Fruit fly (Drosophila melanogaster): Measurements from ENCODE around the gene CG17806.

Gene CG17806

DNA sequence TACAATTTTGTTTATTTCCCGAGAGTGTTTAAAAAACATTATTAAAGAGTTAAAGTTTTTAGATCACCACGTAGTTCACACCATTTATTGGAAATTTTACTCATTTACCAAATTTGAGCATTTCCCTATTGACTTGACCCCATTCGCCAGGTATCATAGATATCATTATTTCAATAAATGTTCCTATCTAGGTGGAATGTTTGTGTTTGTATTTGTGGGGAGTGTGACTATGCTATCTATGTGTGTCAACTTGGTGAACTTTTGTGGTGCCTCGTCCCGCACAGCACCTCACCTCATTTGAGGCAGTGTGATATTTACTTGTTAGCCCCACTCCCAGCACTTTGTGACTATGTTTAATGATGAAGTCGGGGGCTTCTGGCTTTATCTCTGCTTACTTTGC is 25.6 kb upstream of the CG17806 start (continued):
- TF ChIP-seq Nf-YB (GFP tag; optimal IDR thresholded peaks at IDR 0.05), result no peak
- no peak for TF ChIP-seq Spps (tag; optimal IDR thresholded peaks at IDR 0.05)
- no peak for TF ChIP-seq CG16815 (GFP tag; optimal IDR thresholded peaks at IDR 0.05)
- peak; percentile 18 for TF ChIP-seq CG8388 (GFP tag; optimal IDR thresholded peaks at IDR 0.05)
- TF ChIP-seq CG8290 (GFP tag; optimal IDR thresholded peaks at IDR 0.05), result no peak
- TF ChIP-seq CG8290 (tag; optimal IDR thresholded peaks at IDR 0.05), result peak in 1 of 2 experiments; percentile 34
- no peak for TF ChIP-seq Neu2 (GFP tag; optimal IDR thresholded peaks at IDR 0.05; ENCODE audit: borderline replicate concordance)
- no peak for TF ChIP-seq gfzf (GFP tag; optimal IDR thresholded peaks at IDR 0.05)
- TF ChIP-seq CG2678 (tag; optimal IDR thresholded peaks at IDR 0.05), result peak; percentile 49
- TF ChIP-seq nerfin-1 (tag; optimal IDR thresholded peaks at IDR 0.05), result peak; percentile 31
- TF ChIP-seq ci (GFP tag; IDR thresholded peaks at IDR 0.05), result peak; percentile 72; the same call in 2 of the 3 replicates
- TF ChIP-seq Drgx (GFP tag; IDR thresholded peaks at IDR 0.05), result no peak
- no peak for TF ChIP-seq CkIIα-i1 (GFP tag; IDR thresholded peaks at IDR 0.05)
- TF ChIP-seq CG12071 (GFP tag; optimal IDR thresholded peaks at IDR 0.05), result peak; percentile 29
- no peak for TF ChIP-seq CG13287 (GFP tag; IDR thresholded peaks at IDR 0.05; ENCODE audit: partially characterized antibody)
- no peak for TF ChIP-seq hb (GFP tag; IDR thresholded peaks at IDR 0.05; ENCODE audit: partially characterized antibody)
- peak; percentile 22; the same call in 1 of the 3 replicates for TF ChIP-seq so (GFP tag; IDR thresholded peaks at IDR 0.05)
- TF ChIP-seq CG10209 (GFP tag; optimal IDR thresholded peaks at IDR 0.05), result peak; percentile 23
- peak; percentile 11 for TF ChIP-seq CoRest (tag; optimal IDR thresholded peaks at IDR 0.05)
- TF ChIP-seq dimm (GFP tag; IDR thresholded peaks at IDR 0.05), result no peak
- peak; percentile 6 for TF ChIP-seq Sox100B (GFP tag; optimal IDR thresholded peaks at IDR 0.05)
- TF ChIP-seq Hr3 (GFP tag; optimal IDR thresholded peaks at IDR 0.05), result no peak
- peak; percentile 10 for TF ChIP-seq HHEX (GFP tag; optimal IDR thresholded peaks at IDR 0.05)
- no peak for TF ChIP-seq CG9876 (GFP tag; optimal IDR thresholded peaks at IDR 0.05)
- TF ChIP-seq p53 (GFP tag; optimal IDR thresholded peaks at IDR 0.05), result no peak
- no peak for TF ChIP-seq cg (GFP tag; optimal IDR thresholded peaks at IDR 0.05)
- TF ChIP-seq CG11723 (GFP tag; optimal IDR thresholded peaks at IDR 0.05), result peak; percentile 17
- TF ChIP-seq lab (GFP tag; optimal IDR thresholded peaks at IDR 0.05), result peak; percentile 32
- peak; percentile 66 for TF ChIP-seq wek (GFP tag; optimal IDR thresholded peaks at IDR 0.05)
- TF ChIP-seq unpg (GFP tag; optimal IDR thresholded peaks at IDR 0.05), result peak; percentile 33
- peak; percentile 10 for TF ChIP-seq CG2116 (GFP tag; optimal IDR thresholded peaks at IDR 0.05)
- TF ChIP-seq CG7271 (tag; optimal IDR thresholded peaks at IDR 0.05), result no peak
- no peak for TF ChIP-seq CG9609 (GFP tag; optimal IDR thresholded peaks at IDR 0.05)
- TF ChIP-seq Sry-β (GFP tag; optimal IDR thresholded peaks at IDR 0.05), result peak; percentile 18
- no peak for TF ChIP-seq zen2 (GFP tag; IDR thresholded peaks at IDR 0.05; ENCODE audit: partially characterized antibody)
- no peak for TF ChIP-seq B-H1 (GFP tag; IDR thresholded peaks at IDR 0.05)
- no peak for TF ChIP-seq Mad (GFP tag; optimal IDR thresholded peaks at IDR 0.05)
- TF ChIP-seq Deaf1 (tag; optimal IDR thresholded peaks at IDR 0.05), result no peak
- 0 out of 3 replicates have a peak, but pooled peaks have one; percentile 26 for TF ChIP-seq H15 (GFP tag; IDR thresholded peaks at IDR 0.05)
- TF ChIP-seq CG12299 (tag; optimal IDR thresholded peaks at IDR 0.05), result peak; percentile 13
- TF ChIP-seq otp (GFP tag; IDR thresholded peaks at IDR 0.05), result 0 out of 3 replicates have a peak, but pooled peaks have one; percentile 5
- TF ChIP-seq CG16779 (GFP tag; IDR thresholded peaks at IDR 0.05), result no peak
- TF ChIP-seq nmo (GFP tag; optimal IDR thresholded peaks at IDR 0.05), result no peak
- TF ChIP-seq Lim3 (GFP tag; IDR thresholded peaks at IDR 0.05), result no peak
- peak; percentile 4 for TF ChIP-seq caup (GFP tag; optimal IDR thresholded peaks at IDR 0.05; ENCODE audit: severe bottlenecking)
- TF ChIP-seq CG4328 (GFP tag; optimal IDR thresholded peaks at IDR 0.05), result peak; percentile 28
- TF ChIP-seq ranshi (GFP tag; IDR thresholded peaks at IDR 0.05), result no peak
- no peak for TF ChIP-seq Kr (GFP tag; optimal IDR thresholded peaks at IDR 0.05)
- TF ChIP-seq E2f1 (GFP tag; IDR thresholded peaks at IDR 0.05), result 0 out of 2 replicates have a peak, but pooled peaks have one; percentile 11
- no peak for TF ChIP-seq pho (GFP tag; optimal IDR thresholded peaks at IDR 0.05)
